Fruit fly (Drosophila melanogaster) whole organism, pupa: ENCODE data around the gene Irk1.

Experiments used
- CG10348 ChIP-seq: fragments of 200-800 bp; sonication (Bioruptor generic); IDR thresholded peaks from 2 replicates; pipeline ENCODE4 v1.3.6; 2022; ENCODE audit warnings: missing biosample characterization, missing genetic modification characterization
- CG12605 ChIP-seq: fragments of 200-800 bp; sonication (Bioruptor generic); IDR thresholded peaks from 2 replicates; pipeline ENCODE4 v1.3.6; 2022; ENCODE audit warnings: missing biosample characterization, missing genetic modification characterization
- CG13204 ChIP-seq: fragments of 200-800 bp; sonication (Bioruptor generic); optimal IDR thresholded peaks from 2 replicates; lab custom pipeline; 2018; ENCODE audit warnings: missing biosample characterization, mild to moderate bottlenecking, missing genetic modification characterization, moderate library complexity
- CG14655 ChIP-seq: fragments of 200-800 bp; sonication (Bioruptor generic); optimal IDR thresholded peaks from 3 replicates; lab custom pipeline; 2017; ENCODE audit warnings: mild to moderate bottlenecking, missing biosample characterization, missing genetic modification reagents, missing genetic modification characterization
- CG15710 ChIP-seq: fragments of 200-800 bp; sonication (Bioruptor generic); optimal IDR thresholded peaks from 2 replicates; lab custom pipeline; 2018; ENCODE audit warnings: missing biosample characterization, mild to moderate bottlenecking, missing genetic modification characterization, moderate library complexity
- CG17806 ChIP-seq: fragments of 200-800 bp; sonication (Bioruptor generic); optimal IDR thresholded peaks from 2 replicates; lab custom pipeline; 2018; ENCODE audit warnings: missing biosample characterization, mild to moderate bottlenecking, missing genetic modification characterization, moderate library complexity
- CG32121 ChIP-seq: fragments of 200-800 bp; sonication (Bioruptor generic); IDR thresholded peaks from 2 replicates; pipeline ENCODE4 v1.3.6; 2022; ENCODE audit warnings: missing biosample characterization, missing genetic modification characterization
- CG34367 ChIP-seq: fragments of 200-800 bp; sonication (Bioruptor generic); optimal IDR thresholded peaks from 2 replicates; lab custom pipeline; 2018; ENCODE audit warnings: missing biosample characterization, mild to moderate bottlenecking, missing genetic modification characterization
- CG4496 ChIP-seq: fragments of 200-800 bp; sonication (Bioruptor generic); IDR thresholded peaks from 3 replicates; pipeline ENCODE4 v1.3.6; 2022; ENCODE audit warnings: missing biosample characterization, missing genetic modification characterization
- CG8159 ChIP-seq: fragments of 200-800 bp; sonication (Bioruptor generic); optimal IDR thresholded peaks from 3 replicates; lab custom pipeline; 2018; ENCODE audit warnings: missing biosample characterization, mild to moderate bottlenecking, missing genetic modification characterization, moderate library complexity
- CG8301 ChIP-seq: fragments of 200-800 bp; sonication (Bioruptor generic); optimal IDR thresholded peaks from 2 replicates; lab custom pipeline; 2018; ENCODE audit warnings: missing biosample characterization, mild to moderate bottlenecking, missing genetic modification characterization
- CG9948 ChIP-seq: fragments of 200-800 bp; sonication (Bioruptor generic); optimal IDR thresholded peaks from 2 replicates; lab custom pipeline; 2018; ENCODE audit warnings: missing biosample characterization, mild to moderate bottlenecking, missing genetic modification characterization, moderate library complexity
- D1 ChIP-seq: fragments of 200-800 bp; sonication (Bioruptor generic); optimal IDR thresholded peaks from 2 replicates; lab custom pipeline; 2018; ENCODE audit warnings: missing biosample characterization, mild to moderate bottlenecking, missing genetic modification characterization, moderate library complexity
- EcR ChIP-seq: fragments of 200-800 bp; sonication (Bioruptor generic); optimal IDR thresholded peaks from 3 replicates; lab custom pipeline; 2019; ENCODE audit warnings: missing biosample characterization, missing genetic modification characterization, mild to moderate bottlenecking, moderate library complexity, missing genetic modification reagents
- Ets98B ChIP-seq: fragments of 200-800 bp; sonication (Bioruptor generic); IDR thresholded peaks from 2 replicates; pipeline ENCODE4 v1.3.6; 2022; ENCODE audit warnings: missing biosample characterization, missing genetic modification characterization
- Pif1A ChIP-seq: fragments of 200-800 bp; sonication (Bioruptor generic); optimal IDR thresholded peaks from 3 replicates; lab custom pipeline; 2016; ENCODE audit warnings: missing biosample characterization, missing genetic modification characterization
- Pif1B ChIP-seq: fragments of 200-800 bp; sonication (Bioruptor generic); optimal IDR thresholded peaks from 3 replicates; lab custom pipeline; 2016; ENCODE audit warnings: missing biosample characterization, missing genetic modification characterization
- Snoo ChIP-seq: fragments of 200-800 bp; sonication (Bioruptor generic); optimal IDR thresholded peaks from 3 replicates; lab custom pipeline; 2017; ENCODE audit warnings: missing biosample characterization, mild to moderate bottlenecking, missing genetic modification characterization, inconsistent platforms
- fd96Ca ChIP-seq: fragments of 200-800 bp; sonication (Bioruptor generic); IDR thresholded peaks from 3 replicates; pipeline ENCODE4 v1.3.6; 2022; ENCODE audit warnings: missing biosample characterization, missing genetic modification characterization
- gl ChIP-seq: fragments of 200-800 bp; sonication (Bioruptor generic); optimal IDR thresholded peaks from 2 replicates; lab custom pipeline; 2018; ENCODE audit warnings: missing biosample characterization, mild to moderate bottlenecking, missing genetic modification characterization
- rn ChIP-seq: fragments of 200-800 bp; sonication (Bioruptor generic); IDR thresholded peaks from 2 replicates; pipeline ENCODE4 v1.3.6; 2022; ENCODE audit warnings: missing biosample characterization, missing genetic modification characterization

Gene Irk1

dm6 chr3R:23226521-23227039, 58.5 kb downstream of the Irk1 start, which contains the start of gene cnc:
Gene cnc, minus strand, starts transcription at chr3R:23226711.
- no peak for TF ChIP-seq CG10348 (GFP tag; lab: Robert Waterston, UW)
- TF ChIP-seq gl (tag; lab: Kevin White, UChicago), result no peak
- TF ChIP-seq CG17806 (tag; lab: Kevin White, UChicago), result no peak
- peak; percentile 8 for TF ChIP-seq Pif1A (GFP tag; lab: Kevin White, UChicago)
- peak; percentile 67; the same call in 1 of the 2 replicates for TF ChIP-seq Ets98B (GFP tag; lab: Robert Waterston, UW)
- no peak for TF ChIP-seq CG8159 (tag; lab: Kevin White, UChicago)
- TF ChIP-seq Snoo (tag; lab: Kevin White, UChicago), result no peak
- TF ChIP-seq CG32121 (GFP tag; lab: Robert Waterston, UW), result 0 out of 2 replicates have a peak, but pooled peaks have one; percentile 37
- TF ChIP-seq D1, result no peak
- peak; percentile 69 for TF ChIP-seq CG4496
- TF ChIP-seq CG14655 (GFP tag; lab: Kevin White, UChicago), result no peak
- TF ChIP-seq fd96Ca, result no peak; the same call in 2 of the 3 replicates
- TF ChIP-seq CG13204, result peak; percentile 87
- TF ChIP-seq Pif1B, result peak; percentile 30
- no peak for TF ChIP-seq CG8301 (tag; lab: Kevin White, UChicago)
- TF ChIP-seq CG15710 (tag; lab: Kevin White, UChicago), result no peak
- no peak for TF ChIP-seq CG9948 (tag; lab: Kevin White, UChicago)
- peak; percentile 84 for TF ChIP-seq EcR (GFP tag; lab: Kevin White, UChicago)
- TF ChIP-seq CG12605 (GFP tag; lab: Robert Waterston, UW), result no peak; the same call in 1 of the 2 replicates
- no peak for TF ChIP-seq rn
- no peak for TF ChIP-seq CG34367

DNA sequence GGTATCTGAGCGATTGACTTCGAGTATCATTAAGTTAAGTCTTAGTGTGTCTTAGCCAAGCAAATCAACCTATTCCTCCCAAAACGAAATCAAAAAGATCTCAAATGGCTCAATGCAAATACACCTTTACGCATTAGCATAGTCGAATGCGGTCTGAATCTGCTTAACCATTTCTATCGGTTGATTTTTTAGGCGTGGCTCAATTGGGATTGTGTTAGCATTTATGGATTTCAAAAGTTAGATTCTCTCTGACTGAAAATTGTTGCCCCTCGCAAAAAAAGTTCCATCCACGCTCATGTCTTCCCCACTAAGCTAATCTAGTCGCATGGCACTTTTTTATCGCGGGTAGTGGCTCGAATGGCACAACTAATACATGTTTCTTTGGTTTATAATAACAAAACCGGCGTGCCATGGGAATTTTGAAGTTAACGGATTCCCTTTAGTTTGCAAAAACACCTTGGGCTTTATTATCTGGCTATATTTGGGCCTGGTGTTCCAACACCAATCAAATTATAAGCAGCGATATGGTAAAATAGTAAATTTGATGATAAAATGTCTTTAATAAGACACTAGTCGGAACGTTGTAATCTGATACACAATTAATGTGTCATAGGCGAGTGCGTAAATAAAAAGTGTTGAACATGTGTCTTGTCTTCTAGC, 60.6 kb downstream of the Irk1 start:
- TF ChIP-seq fd96Ca, result no peak
- no peak for TF ChIP-seq Ets98B (GFP tag; lab: Robert Waterston, UW)
- no peak for TF ChIP-seq CG10348 (GFP tag; lab: Robert Waterston, UW)
- no peak for TF ChIP-seq CG4496
